Worm (Caenorhabditis elegans) whole organism, L2 larva: ENCODE data around the gene ZK632.12.

ENCODE experiments used
- F13H6.1 ChIP-seq: sonication (generic microtip); optimal IDR thresholded peaks from 2 replicates; lab custom pipeline; 2016; ENCODE audit warnings: missing genetic modification characterization, missing compliant biosample characterization
- R02D3.7 ChIP-seq: fragments of 150-350 bp; optimal IDR thresholded peaks from 2 replicates; lab custom pipeline; 2014; ENCODE audit warnings: missing biosample characterization, missing genetic modification characterization
- Y55F3AM.14 ChIP-seq: fragments of 200-800 bp; sonication (Bioruptor generic); optimal IDR thresholded peaks from 2 replicates; lab custom pipeline; 2018; ENCODE audit warnings: mild to moderate bottlenecking, missing genetic modification characterization, missing compliant biosample characterization
- ZK546.5 ChIP-seq: sonication (generic microtip); optimal IDR thresholded peaks from 2 replicates; lab custom pipeline; 2017; ENCODE audit warnings: missing biosample characterization, missing genetic modification characterization
- alr-1 ChIP-seq: fragments of 150-350 bp; optimal IDR thresholded peaks from 2 replicates; lab custom pipeline; 2014; ENCODE audit warnings: missing biosample characterization, missing genetic modification characterization
- aly-2 ChIP-seq: fragments of 150-350 bp; optimal IDR thresholded peaks from 2 replicates; lab custom pipeline; 2014; ENCODE audit warnings: missing biosample characterization, missing genetic modification characterization
- ama-1 ChIP-seq: fragments of 150-350 bp; optimal IDR thresholded peaks from 2 replicates; lab custom pipeline; 2018; ENCODE audit warnings: inconsistent platforms
- blmp-1 ChIP-seq: sonication (generic microtip); optimal IDR thresholded peaks from 2 replicates; lab custom pipeline; 2017; ENCODE audit warnings: missing genetic modification characterization, mild to moderate bottlenecking, missing compliant biosample characterization, antibody characterized with exemption, moderate library complexity; ENCODE audit not compliant: insufficient read depth
- ceh-16 ChIP-seq: fragments of 150-350 bp; optimal IDR thresholded peaks from 2 replicates; lab custom pipeline; 2014; ENCODE audit warnings: missing biosample characterization, missing genetic modification characterization
- ceh-82 ChIP-seq: fragments of 150-350 bp; optimal IDR thresholded peaks from 2 replicates; lab custom pipeline; 2014; ENCODE audit warnings: missing biosample characterization, missing genetic modification characterization
- crh-2 ChIP-seq: sonication (generic microtip); optimal IDR thresholded peaks from 2 replicates; lab custom pipeline; 2017; ENCODE audit warnings: missing biosample characterization, missing genetic modification characterization
- dmd-4 ChIP-seq: sonication (generic microtip); optimal IDR thresholded peaks from 2 replicates; lab custom pipeline; 2017; ENCODE audit warnings: missing biosample characterization, missing genetic modification characterization
- egl-27 ChIP-seq: sonication (generic microtip); optimal IDR thresholded peaks from 3 replicates; lab custom pipeline; 2017; ENCODE audit warnings: missing biosample characterization, missing genetic modification reagents, missing genetic modification characterization
- elt-1 ChIP-seq: fragments of 150-350 bp; optimal IDR thresholded peaks from 2 replicates; lab custom pipeline; 2014; ENCODE audit warnings: missing biosample characterization, missing genetic modification characterization
- elt-3 ChIP-seq: sonication (generic microtip); optimal IDR thresholded peaks from 2 replicates; lab custom pipeline; 2017; ENCODE audit warnings: missing biosample characterization, missing genetic modification characterization
- fos-1 ChIP-seq: fragments of 150-350 bp; optimal IDR thresholded peaks from 2 replicates; lab custom pipeline; 2014; ENCODE audit warnings: missing biosample characterization, missing genetic modification characterization
- gmeb-1 ChIP-seq: fragments of 150-350 bp; optimal IDR thresholded peaks from 2 replicates; lab custom pipeline; 2014; ENCODE audit warnings: missing biosample characterization, missing genetic modification characterization
- lin-13 ChIP-seq: fragments of 150-350 bp; optimal IDR thresholded peaks from 2 replicates; lab custom pipeline; 2014; ENCODE audit warnings: missing biosample characterization, missing genetic modification reagents, missing genetic modification characterization
- lin-39 ChIP-seq: fragments of 150-350 bp; optimal IDR thresholded peaks from 2 replicates; lab custom pipeline; 2014; ENCODE audit warnings: missing biosample characterization, missing genetic modification reagents, missing genetic modification characterization
- lsy-2 ChIP-seq, 2 experiments: fragments of 150-350 bp in 1 of 2; sonication (generic microtip) in 1 of 2; optimal IDR thresholded peaks; 2 replicates each; lab custom pipeline; 2014 to 2017; ENCODE audit warnings: missing biosample characterization in 2 of 2, missing genetic modification characterization in 2 of 2
- mab-5 ChIP-seq: fragments of 150-350 bp; optimal IDR thresholded peaks from 2 replicates; lab custom pipeline; 2014; ENCODE audit warnings: missing biosample characterization, missing genetic modification characterization
- mbf-1 ChIP-seq: sonication (generic microtip); optimal IDR thresholded peaks from 2 replicates; lab custom pipeline; 2017; ENCODE audit warnings: missing biosample characterization, missing genetic modification characterization
- mdl-1 ChIP-seq, 2 experiments: fragments of 150-350 bp in 1 of 2; sonication (generic microtip) in 1 of 2; optimal IDR thresholded peaks; 2 replicates each; lab custom pipeline; 2017; ENCODE audit warnings: missing biosample characterization in 2 of 2, missing genetic modification characterization in 2 of 2
- nhr-10 ChIP-seq: sonication (generic microtip); optimal IDR thresholded peaks from 2 replicates; lab custom pipeline; 2017; ENCODE audit warnings: missing biosample characterization, missing genetic modification characterization
- nhr-11 ChIP-seq: fragments of 150-350 bp; optimal IDR thresholded peaks from 2 replicates; lab custom pipeline; 2014; ENCODE audit warnings: missing biosample characterization, missing genetic modification characterization
- nhr-12 ChIP-seq: fragments of 150-350 bp; optimal IDR thresholded peaks from 2 replicates; lab custom pipeline; 2014; ENCODE audit warnings: missing biosample characterization, missing genetic modification characterization
- nhr-129 ChIP-seq: fragments of 150-350 bp; optimal IDR thresholded peaks from 2 replicates; lab custom pipeline; 2014; ENCODE audit warnings: missing biosample characterization, missing genetic modification characterization
- nhr-21 ChIP-seq: fragments of 150-350 bp; optimal IDR thresholded peaks from 2 replicates; lab custom pipeline; 2014; ENCODE audit warnings: missing biosample characterization, missing genetic modification characterization
- nhr-23 ChIP-seq: fragments of 150-350 bp; optimal IDR thresholded peaks from 2 replicates; lab custom pipeline; 2014; ENCODE audit warnings: missing biosample characterization, missing genetic modification reagents, missing genetic modification characterization
- nhr-237 ChIP-seq: fragments of 150-350 bp; optimal IDR thresholded peaks from 2 replicates; lab custom pipeline; 2014; ENCODE audit warnings: missing biosample characterization, missing genetic modification characterization
- nhr-25 ChIP-seq: fragments of 150-350 bp; sonication (generic microtip); optimal IDR thresholded peaks from 3 replicates; lab custom pipeline; 2014; ENCODE audit warnings: missing biosample characterization, missing genetic modification characterization
- nhr-6 ChIP-seq: fragments of 150-350 bp; optimal IDR thresholded peaks from 2 replicates; lab custom pipeline; 2014; ENCODE audit warnings: missing biosample characterization, missing genetic modification characterization
- nhr-77 ChIP-seq: fragments of 150-350 bp; optimal IDR thresholded peaks from 2 replicates; lab custom pipeline; 2014; ENCODE audit warnings: missing biosample characterization, missing genetic modification characterization
- peb-1 ChIP-seq: fragments of 150-350 bp; optimal IDR thresholded peaks from 2 replicates; lab custom pipeline; 2014; ENCODE audit warnings: missing biosample characterization, missing genetic modification characterization
- sem-4 ChIP-seq: fragments of 150-350 bp; optimal IDR thresholded peaks from 2 replicates; lab custom pipeline; 2014; ENCODE audit warnings: missing biosample characterization, missing genetic modification reagents, missing genetic modification characterization
- skn-1 ChIP-seq: sonication (generic microtip); optimal IDR thresholded peaks from 2 replicates; lab custom pipeline; 2017; ENCODE audit warnings: missing biosample characterization, missing genetic modification characterization
- sma-3 ChIP-seq: sonication (generic microtip); optimal IDR thresholded peaks from 2 replicates; lab custom pipeline; 2016; ENCODE audit warnings: missing genetic modification reagents, missing genetic modification characterization, missing compliant biosample characterization
- sma-9 ChIP-seq, 2 experiments: fragments of 150-350 bp in 1 of 2; sonication (generic microtip) in 1 of 2; optimal IDR thresholded peaks; 2 replicates each; lab custom pipeline; 2014 to 2016; ENCODE audit warnings: missing genetic modification characterization in 2 of 2, mild to moderate bottlenecking in 1 of 2, missing biosample characterization in 1 of 2, missing compliant biosample characterization in 1 of 2, missing genetic modification reagents in 1 of 2, moderate library complexity in 1 of 2
- snpc-4 ChIP-seq: fragments of 150-350 bp; optimal IDR thresholded peaks from 2 replicates; lab custom pipeline; 2014; ENCODE audit warnings: missing biosample characterization, missing genetic modification characterization
- unc-39 ChIP-seq: fragments of 150-350 bp; optimal IDR thresholded peaks from 2 replicates; lab custom pipeline; 2014; ENCODE audit warnings: missing biosample characterization, missing genetic modification characterization
- unc-55 ChIP-seq: fragments of 150-350 bp; sonication (generic microtip); optimal IDR thresholded peaks from 3 replicates; lab custom pipeline; 2014; ENCODE audit warnings: missing biosample characterization, missing genetic modification reagents, missing genetic modification characterization
- unc-62 ChIP-seq: fragments of 150-350 bp; optimal IDR thresholded peaks from 2 replicates; lab custom pipeline; 2014; ENCODE audit warnings: missing biosample characterization, missing genetic modification reagents, missing genetic modification characterization
- ztf-4 ChIP-seq: fragments of 150-350 bp; optimal IDR thresholded peaks from 2 replicates; lab custom pipeline; 2014; ENCODE audit warnings: missing biosample characterization, missing genetic modification characterization

ZK632.12 gene

DNA sequence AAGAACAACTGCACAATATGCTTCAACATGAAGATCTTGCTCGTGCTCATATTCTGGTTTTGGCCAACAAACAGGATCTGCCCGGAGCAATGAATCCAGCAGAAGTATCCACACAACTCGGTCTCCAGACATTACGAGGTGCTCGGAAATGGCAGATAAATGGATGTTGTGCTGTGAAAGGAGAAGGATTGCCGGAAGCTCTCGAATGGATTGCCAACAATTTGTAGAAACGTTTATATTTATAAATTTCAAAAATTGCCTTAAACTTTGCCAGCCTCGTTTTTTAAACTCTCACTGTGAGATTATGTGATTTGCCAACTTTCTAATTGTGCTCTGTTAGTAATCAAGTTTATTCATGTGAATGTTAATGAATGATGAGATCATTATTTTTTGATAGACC lies 6.9 kb upstream of the ZK632.12 start:
- TF ChIP-seq nhr-6 (tag; lab: Kevin White, UChicago): no peak
- TF ChIP-seq unc-39 (tag; lab: Kevin White, UChicago): no peak
- TF ChIP-seq dmd-4 (tag; lab: Kevin White, UChicago): no peak
- TF ChIP-seq ceh-82 (tag; lab: Kevin White, UChicago): no peak
- TF ChIP-seq elt-1 (tag; lab: Kevin White, UChicago): no peak
- no peak for TF ChIP-seq ZK546.5 (tag; lab: Kevin White, UChicago)
- no peak for TF ChIP-seq ztf-4
- no peak for TF ChIP-seq elt-3 (tag; lab: Kevin White, UChicago)
- TF ChIP-seq, all 48 proteins: peak for 0

DNA sequence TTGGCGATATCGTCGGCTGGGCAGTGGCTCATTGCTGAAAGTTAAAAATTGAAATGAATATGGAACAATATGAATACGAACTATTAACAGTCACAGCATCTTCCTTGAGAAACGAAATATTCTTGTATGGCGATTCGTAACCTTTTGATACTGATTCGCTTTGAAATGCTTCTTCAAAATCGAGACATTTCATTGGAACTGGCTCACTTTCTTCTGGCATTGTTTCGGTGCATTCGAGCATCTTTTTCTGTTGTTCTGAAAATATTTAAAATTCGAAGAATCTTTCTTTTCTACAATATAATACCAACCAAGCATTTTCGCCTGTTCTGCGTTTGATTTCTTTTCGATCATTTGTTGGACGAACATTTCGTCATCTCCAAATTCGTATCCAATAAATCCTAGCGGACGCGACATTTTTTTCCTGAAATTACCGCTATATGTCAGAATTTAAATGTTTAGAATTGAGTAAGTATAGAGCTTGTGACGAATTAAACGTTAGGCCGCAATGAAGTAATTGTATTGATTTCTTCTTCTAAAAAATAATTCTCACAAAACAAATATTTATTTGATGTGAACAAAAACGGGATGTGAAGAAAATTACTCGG lies 6.2 kb upstream of the ZK632.12 start, which contains the start of gene lin-52:
Gene lin-52 (minus strand): TSS at position 421 of the 605 bp plus-strand sequence.
- TF ChIP-seq lin-39 (tag; lab: Kevin White, UChicago) (no peak), elt-3 (tag; lab: Kevin White, UChicago) (no peak), skn-1 (tag; lab: Kevin White, UChicago) (no peak), mbf-1 (tag; lab: Kevin White, UChicago) (no peak), unc-55 (GFP tag; lab: Kevin White, UChicago) (no peak), ceh-16 (tag; lab: Kevin White, UChicago) (no peak), elt-1 (tag; lab: Kevin White, UChicago) (no peak), lsy-2 (tag; optimal IDR thresholded peaks at IDR 0.05; lab: Kevin White, UChicago) (peak in 1 of 2 experiments; percentile 32), sem-4 (tag; lab: Kevin White, UChicago) (no peak), ztf-4 (peak; percentile 78), unc-39 (tag; lab: Kevin White, UChicago) (no peak), dmd-4 (tag; lab: Kevin White, UChicago) (no peak), nhr-6 (tag; lab: Kevin White, UChicago) (no peak), sma-3 (peak; percentile 40), nhr-77 (tag; lab: Kevin White, UChicago) (no peak), aly-2 (tag; lab: Kevin White, UChicago) (no peak), unc-62 (no peak), lin-13 (GFP tag; lab: Kevin White, UChicago) (peak; percentile 11), ceh-82 (tag; lab: Kevin White, UChicago) (no peak), egl-27 (tag; lab: Kevin White, UChicago) (no peak), F13H6.1 (tag; lab: Kevin White, UChicago) (no peak), mdl-1 (tag; optimal IDR thresholded peaks at IDR 0.05; lab: Kevin White, UChicago) (no peak), R02D3.7 (tag; lab: Kevin White, UChicago) (no peak), blmp-1 (tag; lab: Kevin White, UChicago) (no peak), nhr-10 (no peak), ama-1 (lab: Kevin White, UChicago) (peak; percentile 67), nhr-12 (tag; lab: Kevin White, UChicago) (no peak), sma-9 (GFP tag; optimal IDR thresholded peaks at IDR 0.05; lab: Kevin White, UChicago) (no peak), sma-9 (tag; optimal IDR thresholded peaks at IDR 0.05; lab: Kevin White, UChicago) (no peak), crh-2 (tag; lab: Kevin White, UChicago) (peak; percentile 18), nhr-25 (tag; lab: Kevin White, UChicago) (peak; percentile 2), nhr-237 (no peak), nhr-11 (tag; lab: Kevin White, UChicago) (no peak), fos-1 (tag; lab: Kevin White, UChicago) (no peak), gmeb-1 (tag; lab: Kevin White, UChicago) (no peak), ZK546.5 (tag; lab: Kevin White, UChicago) (no peak), mab-5 (tag; lab: Kevin White, UChicago) (no peak)
- TF ChIP-seq, all 48 proteins: peak for 7

- TF ChIP-seq egl-27 (tag; lab: Kevin White, UChicago): no peak
- TF ChIP-seq elt-3 (tag; lab: Kevin White, UChicago): no peak
- TF ChIP-seq skn-1 (tag; lab: Kevin White, UChicago): peak; percentile 34
- peak; percentile 35 for TF ChIP-seq fos-1 (tag; lab: Kevin White, UChicago)
- TF ChIP-seq ceh-16 (tag; lab: Kevin White, UChicago): no peak
- TF ChIP-seq nhr-21 (tag; lab: Kevin White, UChicago): peak; percentile 8
- TF ChIP-seq nhr-10: peak; percentile 7
- no peak for TF ChIP-seq nhr-12 (tag; lab: Kevin White, UChicago)
- TF ChIP-seq lin-13 (GFP tag; lab: Kevin White, UChicago): no peak
- peak; percentile 32 for TF ChIP-seq nhr-129 (tag; lab: Kevin White, UChicago)
- TF ChIP-seq lin-39 (tag; lab: Kevin White, UChicago): no peak
- no peak for TF ChIP-seq blmp-1 (tag; lab: Kevin White, UChicago)
- no peak for TF ChIP-seq nhr-25 (tag; lab: Kevin White, UChicago)
- TF ChIP-seq nhr-23 (tag; lab: Kevin White, UChicago): no peak
- TF ChIP-seq unc-55 (GFP tag; lab: Kevin White, UChicago): peak; percentile 11
- TF ChIP-seq ama-1 (lab: Kevin White, UChicago): no peak
- no peak for TF ChIP-seq alr-1
- TF ChIP-seq peb-1 (tag; lab: Kevin White, UChicago): no peak
- TF ChIP-seq snpc-4: no peak
- peak; percentile 9 for TF ChIP-seq Y55F3AM.14 (GFP tag; lab: Kevin White, UChicago)
These were observed 5.4 kb upstream of the ZK632.12 start, which contains the start of gene ZK632.9 for ce11 chrIII:9825073-9825828. TSS of gene ZK632.9 (minus strand) at chrIII:9825432.
